Worm (Caenorhabditis elegans) whole organism, young adult: ENCODE data around the gene mcd-1.

Source experiments
- F22D6.2 ChIP-seq: sonication (generic microtip); optimal IDR thresholded peaks from 2 replicates; lab custom pipeline; 2016; ENCODE audit warnings: mild to moderate bottlenecking, missing genetic modification characterization, missing compliant biosample characterization
- F33H1.4 ChIP-seq: fragments of 200-800 bp; sonication (Bioruptor generic); IDR thresholded peaks from 2 replicates; pipeline ENCODE4 v1.3.6; 2022; ENCODE audit warnings: missing genetic modification reagents, missing genetic modification characterization, missing compliant biosample characterization
- F37B4.10 ChIP-seq: fragments of 200-800 bp; sonication (Bioruptor generic); IDR thresholded peaks from 2 replicates; pipeline ENCODE4 v1.3.6; 2022; ENCODE audit warnings: missing genetic modification characterization, missing compliant biosample characterization
- F39B2.1 ChIP-seq: fragments of 200-800 bp; sonication (Bioruptor generic); IDR thresholded peaks from 2 replicates; pipeline ENCODE4 v1.3.6; 2022; ENCODE audit warnings: missing genetic modification reagents, missing genetic modification characterization, missing compliant biosample characterization
- F52B5.7 ChIP-seq: sonication (generic microtip); optimal IDR thresholded peaks from 2 replicates; lab custom pipeline; 2016; ENCODE audit warnings: mild to moderate bottlenecking, missing genetic modification characterization, missing compliant biosample characterization
- F57A8.1 ChIP-seq: fragments of 200-800 bp; sonication (Bioruptor generic); optimal IDR thresholded peaks from 2 replicates; lab custom pipeline; 2018; ENCODE audit warnings: mild to moderate bottlenecking, missing genetic modification characterization, moderate library complexity, missing compliant biosample characterization
- F57C9.4 ChIP-seq: sonication (generic microtip); optimal IDR thresholded peaks from 2 replicates; lab custom pipeline; 2017; ENCODE audit warnings: mild to moderate bottlenecking, missing genetic modification characterization, missing compliant biosample characterization
- T26A5.8 ChIP-seq: sonication (generic microtip); optimal IDR thresholded peaks from 2 replicates; lab custom pipeline; 2016; ENCODE audit warnings: missing genetic modification characterization, missing compliant biosample characterization
- Y53F4B.3 ChIP-seq: fragments of 200-800 bp; sonication (Bioruptor generic); IDR thresholded peaks from 2 replicates; pipeline ENCODE4 v1.3.6; 2022; ENCODE audit warnings: missing genetic modification reagents, missing genetic modification characterization, missing compliant biosample characterization
- Y53G8AR.9 ChIP-seq: fragments of 200-800 bp; sonication (Bioruptor generic); conservative IDR thresholded peaks from 2 replicates; pipeline ENCODE4 v1.3.6; 2022; ENCODE audit warnings: missing genetic modification reagents, missing genetic modification characterization, missing compliant biosample characterization
- Y95B8A.8 ChIP-seq: fragments of 200-800 bp; sonication (Bioruptor generic); IDR thresholded peaks from 2 replicates; pipeline ENCODE4 v1.3.6; 2022; ENCODE audit warnings: missing genetic modification reagents, missing genetic modification characterization, missing compliant biosample characterization
- akir-1 ChIP-seq: fragments of 200-800 bp; sonication (Bioruptor generic); optimal IDR thresholded peaks from 2 replicates; lab custom pipeline; 2018; ENCODE audit warnings: mild to moderate bottlenecking, missing genetic modification characterization, moderate library complexity, missing compliant biosample characterization
- aptf-2 ChIP-seq: fragments of 200-800 bp; sonication (Bioruptor generic); conservative IDR thresholded peaks from 2 replicates; pipeline ENCODE4 v1.3.6; 2022; ENCODE audit warnings: missing genetic modification reagents, missing genetic modification characterization, missing compliant biosample characterization
- atf-7 ChIP-seq: sonication (generic microtip); optimal IDR thresholded peaks from 2 replicates; lab custom pipeline; 2017; ENCODE audit warnings: mild to moderate bottlenecking, missing genetic modification characterization, missing compliant biosample characterization
- bed-2 ChIP-seq: fragments of 200-800 bp; sonication (Bioruptor generic); IDR thresholded peaks from 2 replicates; pipeline ENCODE4 v1.3.6; 2022; ENCODE audit warnings: missing genetic modification reagents, missing genetic modification characterization, missing compliant biosample characterization
- ccch-3 ChIP-seq: fragments of 200-800 bp; sonication (Bioruptor generic); optimal IDR thresholded peaks from 2 replicates; lab custom pipeline; 2018; ENCODE audit warnings: mild to moderate bottlenecking, missing genetic modification characterization, missing compliant biosample characterization
- cebp-1 ChIP-seq, 2 experiments: fragments of 200-800 bp in 1 of 2; sonication (Bioruptor generic) in 1 of 2; sonication (generic microtip) in 1 of 2; IDR thresholded peaks in 1 of 2; optimal IDR thresholded peaks in 1 of 2; 2 replicates each; pipeline versions ENCODE4 v1.3.6 to Lab custom; 2017 to 2022; ENCODE audit warnings: missing compliant biosample characterization in 2 of 2, missing genetic modification characterization in 2 of 2, mild to moderate bottlenecking in 1 of 2, missing genetic modification reagents in 1 of 2, moderate library complexity in 1 of 2
- ceh-27 ChIP-seq: fragments of 200-800 bp; sonication (Bioruptor generic); optimal IDR thresholded peaks from 2 replicates; lab custom pipeline; 2018; ENCODE audit warnings: mild to moderate bottlenecking, missing genetic modification characterization, moderate library complexity, missing compliant biosample characterization
- ceh-79 ChIP-seq: sonication (generic microtip); optimal IDR thresholded peaks from 2 replicates; lab custom pipeline; 2017; ENCODE audit warnings: mild to moderate bottlenecking, missing genetic modification characterization, missing compliant biosample characterization
- dox-1 ChIP-seq: fragments of 200-800 bp; sonication (Bioruptor generic); IDR thresholded peaks from 2 replicates; pipeline ENCODE4 v1.3.6; 2022; ENCODE audit warnings: missing genetic modification reagents, missing genetic modification characterization, missing compliant biosample characterization
- dpff-1 ChIP-seq: sonication (generic microtip); optimal IDR thresholded peaks from 2 replicates; lab custom pipeline; 2017; ENCODE audit warnings: mild to moderate bottlenecking, missing genetic modification characterization, missing compliant biosample characterization
- dpl-1 ChIP-seq: fragments of 150-350 bp; optimal IDR thresholded peaks from 2 replicates; lab custom pipeline; 2014; ENCODE audit warnings: missing biosample characterization, missing genetic modification reagents, missing genetic modification characterization
- egl-44 ChIP-seq: fragments of 200-800 bp; sonication (Bioruptor generic); IDR thresholded peaks from 2 replicates; pipeline ENCODE4 v1.3.6; 2022; ENCODE audit warnings: missing genetic modification reagents, missing genetic modification characterization, missing compliant biosample characterization
- ets-4 ChIP-seq: fragments of 200-800 bp; sonication (Bioruptor generic); optimal IDR thresholded peaks from 2 replicates; lab custom pipeline; 2018; ENCODE audit warnings: mild to moderate bottlenecking, missing genetic modification characterization, missing compliant biosample characterization
- him-1 ChIP-seq: sonication (generic microtip); optimal IDR thresholded peaks from 2 replicates; lab custom pipeline; 2016; ENCODE audit warnings: missing genotype, missing genetic modification reagents, missing genetic modification characterization, missing compliant biosample characterization
- hlh-26 ChIP-seq: fragments of 200-800 bp; sonication (Bioruptor generic); conservative IDR thresholded peaks from 2 replicates; pipeline ENCODE4 v1.3.6; 2022; ENCODE audit warnings: missing genetic modification reagents, missing genetic modification characterization, missing compliant biosample characterization
- hsf-1 ChIP-seq: fragments of 200-800 bp; sonication (Bioruptor generic); IDR thresholded peaks from 2 replicates; pipeline ENCODE4 v1.3.6; 2022; ENCODE audit warnings: missing genetic modification reagents, missing genetic modification characterization, missing compliant biosample characterization
- lin-26 ChIP-seq: fragments of 200-800 bp; sonication (Bioruptor generic); IDR thresholded peaks from 2 replicates; pipeline ENCODE4 v1.3.6; 2022; ENCODE audit warnings: missing genetic modification reagents, missing genetic modification characterization, missing compliant biosample characterization
- lin-54 ChIP-seq: fragments of 200-800 bp; sonication (Bioruptor generic); optimal IDR thresholded peaks from 2 replicates; lab custom pipeline; 2018; ENCODE audit warnings: mild to moderate bottlenecking, missing genetic modification characterization, missing compliant biosample characterization
- lsl-1 ChIP-seq: fragments of 200-800 bp; sonication (Bioruptor generic); optimal IDR thresholded peaks from 2 replicates; lab custom pipeline; 2018; ENCODE audit warnings: mild to moderate bottlenecking, missing genetic modification characterization, moderate library complexity, missing compliant biosample characterization
- madf-3 ChIP-seq: fragments of 200-800 bp; sonication (Bioruptor generic); IDR thresholded peaks from 2 replicates; pipeline ENCODE4 v1.3.6; 2022; ENCODE audit warnings: missing genetic modification reagents, missing genetic modification characterization, missing compliant biosample characterization
- madf-6 ChIP-seq: fragments of 200-800 bp; sonication (Bioruptor generic); IDR thresholded peaks from 2 replicates; pipeline ENCODE4 v1.3.6; 2022; ENCODE audit warnings: missing genetic modification reagents, missing genetic modification characterization, missing compliant biosample characterization
- madf-8 ChIP-seq: fragments of 200-800 bp; sonication (Bioruptor generic); conservative IDR thresholded peaks from 2 replicates; pipeline ENCODE4 v1.3.6; 2022; ENCODE audit warnings: missing genetic modification reagents, missing genetic modification characterization, missing compliant biosample characterization
- mes-4 ChIP-seq: sonication (generic microtip); optimal IDR thresholded peaks from 2 replicates; lab custom pipeline; 2016; ENCODE audit warnings: missing genotype, missing genetic modification characterization, missing compliant biosample characterization
- nhr-27 ChIP-seq: fragments of 200-800 bp; sonication (Bioruptor generic); optimal IDR thresholded peaks from 2 replicates; lab custom pipeline; 2018; ENCODE audit warnings: mild to moderate bottlenecking, missing genetic modification characterization, moderate library complexity, missing compliant biosample characterization
- repo-1 ChIP-seq: sonication (generic microtip); optimal IDR thresholded peaks from 2 replicates; lab custom pipeline; 2017; ENCODE audit warnings: mild to moderate bottlenecking, missing genetic modification characterization, missing compliant biosample characterization
- rpc-1 ChIP-seq, 2 experiments: fragments of 150-350 bp in 1 of 2; sonication (generic microtip) in 1 of 2; optimal IDR thresholded peaks; 2 replicates each; lab custom pipeline; 2014 to 2018; ENCODE audit warnings: missing biosample characterization in 1 of 2, missing genetic modification characterization in 1 of 2, missing genetic modification reagents in 1 of 2, missing genotype in 1 of 2
- sea-2 ChIP-seq: fragments of 200-800 bp; sonication (Bioruptor generic); IDR thresholded peaks from 2 replicates; pipeline ENCODE4 v1.3.6; 2022; ENCODE audit warnings: missing genetic modification characterization, missing compliant biosample characterization
- snpc-1.3 ChIP-seq: sonication (generic microtip); optimal IDR thresholded peaks from 2 replicates; lab custom pipeline; 2017; ENCODE audit warnings: missing genetic modification characterization, mild to moderate bottlenecking, missing compliant biosample characterization, antibody characterized with exemption, moderate library complexity, missing genotype, missing genetic modification reagents; ENCODE audit not compliant: insufficient read depth
- snpc-3.4 ChIP-seq: sonication (generic microtip); optimal IDR thresholded peaks from 2 replicates; lab custom pipeline; 2017; ENCODE audit warnings: missing genetic modification characterization, mild to moderate bottlenecking, missing compliant biosample characterization, antibody characterized with exemption, moderate library complexity, missing genotype, missing genetic modification reagents
- tbp1 ChIP-seq: fragments of 200-800 bp; sonication (Bioruptor generic); optimal IDR thresholded peaks from 2 replicates; lab custom pipeline; 2018; ENCODE audit warnings: mild to moderate bottlenecking, missing genetic modification characterization, missing compliant biosample characterization
- xnd-1 ChIP-seq: sonication (generic microtip); optimal IDR thresholded peaks from 2 replicates; lab custom pipeline; 2016; ENCODE audit warnings: missing genotype, missing genetic modification reagents, missing genetic modification characterization, missing compliant biosample characterization
- ztf-18 ChIP-seq: sonication (generic microtip); optimal IDR thresholded peaks from 2 replicates; lab custom pipeline; 2016; ENCODE audit warnings: missing genotype, mild to moderate bottlenecking, missing genetic modification characterization, missing compliant biosample characterization

mcd-1 gene

DNA sequence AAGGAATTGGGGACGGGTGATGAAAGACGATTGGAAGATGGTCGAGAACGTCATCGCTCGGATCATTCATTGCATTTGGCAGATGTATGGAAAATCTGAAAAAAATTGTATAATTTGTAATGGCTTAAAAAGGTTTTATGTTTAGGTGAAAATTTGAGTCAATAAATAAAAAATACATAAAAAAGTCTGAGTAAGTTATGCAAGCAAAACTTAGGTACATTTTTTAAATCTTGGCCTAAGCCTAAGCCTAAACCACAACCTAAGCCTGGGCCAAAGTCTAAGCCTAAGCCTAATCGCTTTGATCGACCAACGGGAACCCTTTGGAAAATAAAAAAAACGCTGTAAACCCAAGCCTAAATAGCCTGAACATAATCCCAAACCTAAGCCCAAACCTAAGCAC is 43.6 kb downstream of the mcd-1 start, which contains the start of gene hot-3:
TSS of gene hot-3 (minus strand) at position 101 of the 400 bp plus-strand sequence.
- TF ChIP-seq him-1 (tag; lab: Kevin White, UChicago) (no peak), F57C9.4 (tag; lab: Kevin White, UChicago) (no peak), ztf-18 (no peak), tbp1 (GFP tag; lab: Kevin White, UChicago) (no peak), ceh-27 (GFP tag; lab: Kevin White, UChicago) (no peak), lin-54 (no peak), madf-3 (no peak), snpc-3.4 (tag; lab: Kevin White, UChicago) (no peak), snpc-1.3 (tag; lab: Kevin White, UChicago) (no peak), dpl-1 (GFP tag; lab: Kevin White, UChicago) (no peak), dpff-1 (no peak), ccch-3 (GFP tag; lab: Kevin White, UChicago) (no peak), Y95B8A.8 (GFP tag; lab: Robert Waterston, UW) (no peak), Y53G8AR.9 (GFP tag; lab: Robert Waterston, UW) (no peak), aptf-2 (GFP tag; lab: Robert Waterston, UW) (no peak), dox-1 (GFP tag; lab: Robert Waterston, UW) (no peak), lin-26 (GFP tag; lab: Robert Waterston, UW) (no peak), mes-4 (tag; lab: Kevin White, UChicago) (no peak), ets-4 (GFP tag; lab: Kevin White, UChicago) (no peak), F57A8.1 (GFP tag; lab: Kevin White, UChicago) (no peak)

DNA sequence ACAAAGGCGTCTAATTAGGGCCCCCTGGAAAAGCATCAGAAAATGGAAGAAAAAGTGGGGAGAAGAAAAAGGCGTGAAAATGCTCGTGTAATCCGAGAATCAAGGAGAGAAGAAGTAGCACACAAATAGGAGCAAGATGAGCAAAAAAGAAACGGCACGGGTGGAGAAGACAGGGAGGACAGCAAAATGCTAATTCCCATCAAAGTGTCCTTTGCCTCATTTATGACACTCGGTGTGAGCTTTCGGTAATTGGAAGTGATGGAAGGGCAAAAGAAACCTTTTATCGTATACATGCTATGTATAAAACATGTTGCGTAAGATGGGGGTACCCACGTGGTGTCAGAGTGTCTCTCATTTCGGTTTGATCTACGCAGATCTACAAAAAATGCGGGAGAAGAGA is 45.2 kb downstream of the mcd-1 start:
- TF ChIP-seq sea-2 (GFP tag; lab: Robert Waterston, UW) (no peak), F52B5.7 (no peak), rpc-1 (optimal IDR thresholded peaks at IDR 0.05; lab: Kevin White, UChicago) (no peak), rpc-1 (tag; optimal IDR thresholded peaks at IDR 0.05; lab: Kevin White, UChicago) (no peak), repo-1 (no peak), hsf-1 (no peak), nhr-27 (tag; lab: Kevin White, UChicago) (no peak), egl-44 (GFP tag; lab: Robert Waterston, UW) (no peak), lin-26 (GFP tag; lab: Robert Waterston, UW) (no peak), xnd-1 (tag; lab: Kevin White, UChicago) (no peak), ceh-79 (tag; lab: Kevin White, UChicago) (no peak), F22D6.2 (no peak), atf-7 (tag; lab: Kevin White, UChicago) (no peak), akir-1 (GFP tag; lab: Kevin White, UChicago) (no peak), dpl-1 (GFP tag; lab: Kevin White, UChicago) (no peak), F57A8.1 (GFP tag; lab: Kevin White, UChicago) (no peak), Y53F4B.3 (no peak), snpc-1.3 (tag; lab: Kevin White, UChicago) (no peak), madf-6 (GFP tag; lab: Robert Waterston, UW) (no peak), T26A5.8 (no peak), madf-8 (GFP tag; lab: Robert Waterston, UW) (no peak)

DNA sequence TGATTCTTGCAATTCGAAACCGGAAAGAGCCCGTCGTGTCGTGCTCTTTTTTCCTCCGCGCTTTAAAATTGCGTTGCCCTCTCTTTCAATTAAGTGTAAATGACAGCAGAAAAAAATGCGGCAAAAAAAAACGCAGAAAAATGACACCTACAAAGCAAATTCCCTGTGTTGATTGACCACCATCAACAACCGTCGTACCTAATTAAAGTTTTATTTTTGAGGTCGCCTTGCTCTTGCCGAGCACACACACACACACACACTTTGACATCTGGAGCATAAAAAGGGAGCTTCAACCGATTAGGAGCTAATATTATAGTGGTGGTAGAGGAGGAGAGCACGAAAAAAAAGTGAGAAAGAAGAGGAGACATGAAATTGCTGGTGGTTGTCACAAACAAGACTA is 47.6 kb downstream of the mcd-1 start:
- no peak for TF ChIP-seq bed-2
- no peak for TF ChIP-seq dpl-1 (GFP tag; lab: Kevin White, UChicago)
- TF ChIP-seq hlh-26 (GFP tag; lab: Robert Waterston, UW) = no peak
- no peak for TF ChIP-seq cebp-1 (GFP tag; IDR thresholded peaks at IDR 0.05; lab: Robert Waterston, UW)
- TF ChIP-seq cebp-1 (tag; optimal IDR thresholded peaks at IDR 0.05; lab: Kevin White, UChicago) = no peak
- TF ChIP-seq xnd-1 (tag; lab: Kevin White, UChicago) = no peak
- no peak for TF ChIP-seq ceh-27 (GFP tag; lab: Kevin White, UChicago)
- TF ChIP-seq F37B4.10 (GFP tag; lab: Robert Waterston, UW) = no peak
- no peak for TF ChIP-seq F39B2.1
- no peak for TF ChIP-seq tbp1 (GFP tag; lab: Kevin White, UChicago)
- TF ChIP-seq lsl-1 (GFP tag; lab: Kevin White, UChicago) = no peak
- no peak for TF ChIP-seq F33H1.4
